Worm (Caenorhabditis elegans) whole organism, L4/young adult: Measurements from ENCODE around the gene Y48G9A.6.

Experiments
- W03F9.2 ChIP-seq: fragments of 150-350 bp; optimal IDR thresholded peaks from 2 replicates; lab custom pipeline; 2014; ENCODE audit warnings: missing biosample characterization, missing genetic modification characterization
- dao-5 ChIP-seq: sonication (generic microtip); optimal IDR thresholded peaks from 2 replicates; lab custom pipeline; 2016; ENCODE audit warnings: missing genotype, missing genetic modification characterization, moderate library complexity, missing compliant biosample characterization
- him-1 ChIP-seq: sonication (generic microtip); optimal IDR thresholded peaks from 2 replicates; lab custom pipeline; 2016; ENCODE audit warnings: missing genotype, missing genetic modification reagents, missing genetic modification characterization, missing compliant biosample characterization

DNA sequence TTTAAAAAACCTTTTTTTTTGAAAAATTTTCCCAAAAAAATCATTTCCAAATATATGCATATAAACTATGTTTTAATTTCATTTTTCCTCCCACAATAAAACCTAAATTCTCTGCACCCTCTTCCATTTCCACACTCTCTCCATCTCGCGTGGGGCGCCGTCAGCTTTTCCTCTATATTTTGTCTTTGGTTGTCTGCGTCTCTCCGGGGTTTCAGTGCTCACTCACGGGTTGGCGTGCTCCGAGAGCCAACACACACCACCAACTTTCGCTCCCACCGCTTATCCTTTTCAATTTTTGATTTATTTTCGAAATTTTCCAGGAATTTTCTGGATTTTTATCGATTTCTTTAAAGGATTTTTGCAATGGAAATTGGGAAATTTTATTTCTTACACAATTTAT, 28.2 kb upstream of the Y48G9A.6 start:
- no peak for TF ChIP-seq W03F9.2
- no peak for TF ChIP-seq him-1 (tag; lab: Kevin White, UChicago)
- TF ChIP-seq dao-5 (tag; lab: Kevin White, UChicago): no peak
